Fruit fly (Drosophila melanogaster) whole organism, prepupa: ENCODE measurements around the gene UQCR-6.4L.

ENCODE experiments used
- Blimp-1 ChIP-seq: fragments of 200-800 bp; sonication (Bioruptor generic); optimal IDR thresholded peaks from 3 replicates; lab custom pipeline; 2017; ENCODE audit warnings: missing biosample characterization, missing genetic modification characterization, mild to moderate bottlenecking, moderate library complexity, missing genetic modification reagents
- CG11902 ChIP-seq: fragments of 200-800 bp; sonication (Bioruptor generic); optimal IDR thresholded peaks from 3 replicates; lab custom pipeline; 2016; ENCODE audit warnings: missing biosample characterization, missing genetic modification characterization
- CG3032 ChIP-seq: fragments of 200-800 bp; optimal IDR thresholded peaks from 2 replicates; lab custom pipeline; 2019; ENCODE audit warnings: missing biosample characterization, mild to moderate bottlenecking, missing genetic modification characterization, moderate library complexity
- CG6854 ChIP-seq: fragments of 200-800 bp; sonication (Bioruptor generic); optimal IDR thresholded peaks from 2 replicates; lab custom pipeline; 2017; ENCODE audit warnings: missing biosample characterization, mild to moderate bottlenecking, missing genetic modification characterization
- CG7368 ChIP-seq: fragments of 200-800 bp; sonication (Bioruptor generic); optimal IDR thresholded peaks from 3 replicates; lab custom pipeline; 2016; ENCODE audit warnings: missing biosample characterization, missing genetic modification characterization
- Eip75B ChIP-seq: fragments of 200-800 bp; sonication (Bioruptor generic); optimal IDR thresholded peaks from 3 replicates; lab custom pipeline; 2016; ENCODE audit warnings: missing biosample characterization, missing genetic modification characterization
- Hr39 ChIP-seq: fragments of 200-800 bp; sonication (Bioruptor generic); optimal IDR thresholded peaks from 2 replicates; lab custom pipeline; 2016; ENCODE audit warnings: missing biosample characterization, missing genetic modification characterization
- achi ChIP-seq: fragments of 200-800 bp; sonication (Bioruptor generic); optimal IDR thresholded peaks from 3 replicates; lab custom pipeline; 2016; ENCODE audit warnings: missing biosample characterization, missing genetic modification characterization
- spab ChIP-seq: fragments of 200-800 bp; sonication (Bioruptor generic); optimal IDR thresholded peaks from 2 replicates; lab custom pipeline; 2017; ENCODE audit warnings: missing biosample characterization, mild to moderate bottlenecking, missing genetic modification characterization, missing genetic modification reagents

DNA sequence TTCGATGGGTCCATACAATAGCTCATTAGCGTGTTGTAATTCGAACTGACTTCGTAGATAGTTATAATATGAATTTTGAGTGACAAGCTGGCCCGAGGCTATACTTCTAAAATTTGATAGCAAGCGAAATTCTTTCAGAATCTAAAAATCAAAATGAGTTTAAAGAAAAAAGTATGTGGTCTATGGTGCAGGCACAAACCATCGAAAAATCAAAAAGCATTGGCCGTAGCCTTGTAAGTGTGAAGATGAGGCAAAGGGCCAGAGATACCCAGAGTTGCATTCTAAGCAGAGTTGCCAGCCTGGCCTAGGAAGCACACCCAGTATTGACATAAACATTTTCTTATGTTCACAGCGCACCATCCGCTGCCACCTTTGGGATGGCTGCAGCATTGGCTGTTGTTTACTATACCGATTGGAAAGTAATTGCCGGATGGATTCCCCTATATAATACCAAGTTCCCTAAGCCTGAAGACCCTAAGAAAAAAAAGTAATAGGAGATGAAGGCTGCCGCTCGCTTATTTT is at the start of gene UQCR-6.4L:
- TF ChIP-seq CG6854 (GFP tag; lab: Kevin White, UChicago), result no peak
- no peak for TF ChIP-seq Eip75B (GFP tag; lab: Kevin White, UChicago)
- no peak for TF ChIP-seq achi
- TF ChIP-seq spab (GFP tag; lab: Kevin White, UChicago), result no peak
- no peak for TF ChIP-seq CG7368 (GFP tag; lab: Kevin White, UChicago)
- no peak for TF ChIP-seq CG3032 (tag; lab: Kevin White, UChicago)
- no peak for TF ChIP-seq Hr39 (GFP tag; lab: Kevin White, UChicago)
- TF ChIP-seq CG11902 (GFP tag; lab: Kevin White, UChicago), result no peak
- no peak for TF ChIP-seq Blimp-1 (GFP tag; lab: Kevin White, UChicago)
